Fruit fly (Drosophila melanogaster) whole organism, embryonic: ENCODE measurements around the gene CG13893.
A peak's percentile ranks its signal among the peaks of the same experiment; 100 is the strongest.

ENCODE experiments used
- B-H1 ChIP-seq: fragments of 200-800 bp; sonication (Bioruptor generic); IDR thresholded peaks from 3 replicates; pipeline ENCODE4 v1.3.6; 2022; ENCODE audit warnings: missing biosample characterization, missing genetic modification characterization
- Blimp-1 ChIP-seq: fragments of 200-800 bp; sonication (Bioruptor generic); optimal IDR thresholded peaks from 3 replicates; lab custom pipeline; 2018; ENCODE audit warnings: missing biosample characterization, missing genetic modification characterization, mild to moderate bottlenecking, moderate library complexity, missing genetic modification reagents
- CG1024 ChIP-seq: fragments of 200-800 bp; sonication (Bioruptor generic); IDR thresholded peaks from 2 replicates; pipeline ENCODE4 v1.3.6; 2022; ENCODE audit warnings: missing biosample characterization, missing genetic modification characterization
- CG11247 ChIP-seq: fragments of 200-800 bp; sonication (Bioruptor generic); IDR thresholded peaks from 2 replicates; pipeline ENCODE4 v1.3.6; 2022; ENCODE audit warnings: missing biosample characterization, missing genetic modification characterization
- CG11398 ChIP-seq: fragments of 200-800 bp; sonication (Bioruptor generic); optimal IDR thresholded peaks from 2 replicates; lab custom pipeline; 2016; ENCODE audit warnings: missing biosample characterization, missing genetic modification characterization
- CG12299 ChIP-seq: fragments of 200-800 bp; sonication (Bioruptor generic); optimal IDR thresholded peaks from 2 replicates; lab custom pipeline; 2018; ENCODE audit warnings: missing biosample characterization, mild to moderate bottlenecking, missing genetic modification characterization
- CG14667 ChIP-seq: fragments of 200-800 bp; sonication (Bioruptor generic); IDR thresholded peaks from 2 replicates; pipeline ENCODE4 v1.3.6; 2022; ENCODE audit warnings: missing biosample characterization, missing genetic modification characterization
- CG14710 ChIP-seq: fragments of 200-800 bp; sonication (Bioruptor generic); optimal IDR thresholded peaks from 3 replicates; lab custom pipeline; 2019; ENCODE audit warnings: missing biosample characterization, mild to moderate bottlenecking, missing genetic modification characterization, moderate library complexity
- CG14965 ChIP-seq: fragments of 200-800 bp; sonication (Bioruptor generic); optimal IDR thresholded peaks from 2 replicates; lab custom pipeline; 2016; ENCODE audit warnings: missing biosample characterization, missing genetic modification characterization, borderline replicate concordance
- CG1603 ChIP-seq: fragments of 200-800 bp; sonication (Bioruptor generic); optimal IDR thresholded peaks from 2 replicates; lab custom pipeline; 2019; ENCODE audit warnings: missing biosample characterization, mild to moderate bottlenecking, missing genetic modification characterization, moderate library complexity
- CG17186 ChIP-seq: fragments of 200-800 bp; sonication (Bioruptor generic); optimal IDR thresholded peaks from 3 replicates; lab custom pipeline; 2017; ENCODE audit warnings: missing biosample characterization, missing genetic modification reagents, missing genetic modification characterization
- CG17385 ChIP-seq: fragments of 200-800 bp; sonication (Bioruptor generic); optimal IDR thresholded peaks from 3 replicates; lab custom pipeline; 2018; ENCODE audit warnings: missing biosample characterization, mild to moderate bottlenecking, missing genetic modification characterization
- CG17568 ChIP-seq: fragments of 200-800 bp; sonication (Bioruptor generic); optimal IDR thresholded peaks from 2 replicates; lab custom pipeline; 2018; ENCODE audit warnings: missing biosample characterization, mild to moderate bottlenecking, missing genetic modification characterization, moderate library complexity
- CG17612 ChIP-seq: fragments of 200-800 bp; sonication (Bioruptor generic); IDR thresholded peaks from 2 replicates; pipeline ENCODE4 v1.3.6; 2022; ENCODE audit warnings: missing biosample characterization, missing genetic modification characterization
- CG17912 ChIP-seq: fragments of 200-800 bp; sonication (Bioruptor generic); optimal IDR thresholded peaks from 2 replicates; lab custom pipeline; 2018; ENCODE audit warnings: missing biosample characterization, mild to moderate bottlenecking, missing genetic modification characterization
- CG18764 ChIP-seq: fragments of 200-800 bp; sonication (Bioruptor generic); optimal IDR thresholded peaks from 3 replicates; lab custom pipeline; 2016; ENCODE audit warnings: missing biosample characterization, missing genetic modification characterization
- CG2120 ChIP-seq: fragments of 200-800 bp; sonication (Bioruptor generic); optimal IDR thresholded peaks from 3 replicates; lab custom pipeline; 2016; ENCODE audit warnings: missing biosample characterization, missing genetic modification characterization
- CG3407 ChIP-seq: fragments of 200-800 bp; sonication (Bioruptor generic); optimal IDR thresholded peaks from 2 replicates; lab custom pipeline; 2018; ENCODE audit warnings: missing biosample characterization, mild to moderate bottlenecking, missing genetic modification characterization
- CG3995 ChIP-seq: fragments of 200-800 bp; sonication (Bioruptor generic); optimal IDR thresholded peaks from 3 replicates; lab custom pipeline; 2016; ENCODE audit warnings: missing biosample characterization, missing genetic modification characterization
- CG4282 ChIP-seq: fragments of 200-800 bp; sonication (Bioruptor generic); optimal IDR thresholded peaks from 2 replicates; lab custom pipeline; 2016; ENCODE audit warnings: missing biosample characterization, missing genetic modification characterization
- CG4730 ChIP-seq: fragments of 200-800 bp; sonication (Bioruptor generic); IDR thresholded peaks from 2 replicates; pipeline ENCODE4 v1.3.6; 2022; ENCODE audit warnings: missing biosample characterization, missing genetic modification characterization
- CG5953 ChIP-seq: fragments of 200-800 bp; sonication (Bioruptor generic); IDR thresholded peaks from 2 replicates; pipeline ENCODE4 v1.3.6; 2022; ENCODE audit warnings: missing biosample characterization, missing genetic modification characterization
- CG7372 ChIP-seq: fragments of 200-800 bp; sonication (Bioruptor generic); IDR thresholded peaks from 2 replicates; pipeline ENCODE4 v1.3.6; 2022; ENCODE audit warnings: missing biosample characterization, missing genetic modification characterization
- D19B ChIP-seq: fragments of 200-800 bp; sonication (Bioruptor generic); optimal IDR thresholded peaks from 2 replicates; lab custom pipeline; 2017; ENCODE audit warnings: missing biosample characterization, mild to moderate bottlenecking, missing genetic modification characterization
- Dad ChIP-seq: fragments of 200-800 bp; sonication (Bioruptor generic); optimal IDR thresholded peaks from 3 replicates; lab custom pipeline; 2016; ENCODE audit warnings: missing biosample characterization, missing genetic modification characterization
- Dip3 ChIP-seq: fragments of 200-800 bp; sonication (Bioruptor generic); optimal IDR thresholded peaks from 3 replicates; lab custom pipeline; 2016; ENCODE audit warnings: missing biosample characterization, missing genetic modification characterization
- E2f2 ChIP-seq: fragments of 200-800 bp; sonication (Bioruptor generic); IDR thresholded peaks from 2 replicates; pipeline ENCODE4 v1.3.6; 2022; ENCODE audit warnings: missing biosample characterization, missing genetic modification characterization
- Eip74EF ChIP-seq, 2 experiments: fragments of 200-800 bp in 1 of 2; fragments of >200 bp in 1 of 2; sonication (Bioruptor generic) in 1 of 2; optimal IDR thresholded peaks; 2 replicates each; lab custom pipeline; 2017 to 2019; ENCODE audit warnings: missing biosample characterization in 2 of 2, missing genetic modification characterization in 2 of 2, mild to moderate bottlenecking in 1 of 2, moderate library complexity in 1 of 2
- H2.0 ChIP-seq: fragments of 200-800 bp; sonication (Bioruptor generic); IDR thresholded peaks from 2 replicates; pipeline ENCODE4 v1.3.6; 2022; ENCODE audit warnings: missing biosample characterization, missing genetic modification characterization
- HLHmδ ChIP-seq: fragments of 200-800 bp; sonication (Bioruptor generic); optimal IDR thresholded peaks from 2 replicates; lab custom pipeline; 2018; ENCODE audit warnings: missing biosample characterization, mild to moderate bottlenecking, missing genetic modification characterization, moderate library complexity
- Hr39 ChIP-seq: fragments of >200 bp; optimal IDR thresholded peaks from 2 replicates; lab custom pipeline; 2017
- Mes4 ChIP-seq: fragments of 200-800 bp; sonication (Bioruptor generic); optimal IDR thresholded peaks from 2 replicates; lab custom pipeline; 2016; ENCODE audit warnings: missing biosample characterization, missing genetic modification characterization
- Myb ChIP-seq: fragments of 200-800 bp; sonication (Bioruptor generic); optimal IDR thresholded peaks from 2 replicates; lab custom pipeline; 2016; ENCODE audit warnings: missing biosample characterization, missing genetic modification characterization
- Nf-YB ChIP-seq: fragments of 200-800 bp; sonication (Bioruptor generic); optimal IDR thresholded peaks from 3 replicates; lab custom pipeline; 2019; ENCODE audit warnings: missing biosample characterization, mild to moderate bottlenecking, missing genetic modification characterization, moderate library complexity
- Oaz ChIP-seq: fragments of 200-800 bp; sonication (Bioruptor generic); IDR thresholded peaks from 2 replicates; pipeline ENCODE4 v1.3.6; 2022; ENCODE audit warnings: missing biosample characterization, missing genetic modification characterization
- Rfx ChIP-seq: fragments of 200-800 bp; sonication (Bioruptor generic); IDR thresholded peaks from 2 replicates; pipeline ENCODE4 v1.3.6; 2022; ENCODE audit warnings: missing biosample characterization, missing genetic modification characterization
- Rx ChIP-seq: fragments of 200-800 bp; sonication (Bioruptor generic); IDR thresholded peaks from 2 replicates; pipeline ENCODE4 v1.3.6; 2022; ENCODE audit warnings: missing biosample characterization, missing genetic modification characterization
- Sox100B ChIP-seq: fragments of 200-800 bp; sonication (Bioruptor generic); optimal IDR thresholded peaks from 3 replicates; lab custom pipeline; 2018; ENCODE audit warnings: missing biosample characterization, mild to moderate bottlenecking, missing genetic modification characterization
- Tbp ChIP-seq: fragments of >200 bp; optimal IDR thresholded peaks from 2 replicates; lab custom pipeline; 2018; ENCODE audit warnings: missing biosample characterization, missing genetic modification characterization
- ab ChIP-seq: fragments of 200-800 bp; sonication (Bioruptor generic); optimal IDR thresholded peaks from 2 replicates; lab custom pipeline; 2016; ENCODE audit warnings: missing biosample characterization, missing genetic modification characterization
- al ChIP-seq: fragments of 200-800 bp; sonication (Bioruptor generic); IDR thresholded peaks from 2 replicates; pipeline ENCODE4 v1.3.6; 2022; ENCODE audit warnings: missing biosample characterization, missing genetic modification characterization
- cad ChIP-seq: fragments of >200 bp; optimal IDR thresholded peaks from 2 replicates; lab custom pipeline; 2017; ENCODE audit warnings: missing biosample characterization, missing genetic modification characterization
- crc ChIP-seq: fragments of 200-800 bp; sonication (Bioruptor generic); optimal IDR thresholded peaks from 2 replicates; lab custom pipeline; 2016; ENCODE audit warnings: missing biosample characterization, missing genetic modification characterization
- h ChIP-seq: fragments of >200 bp; optimal IDR thresholded peaks from 2 replicates; lab custom pipeline; 2017
- kni ChIP-seq: fragments of 200-800 bp; sonication (Bioruptor generic); optimal IDR thresholded peaks from 3 replicates; lab custom pipeline; 2017; ENCODE audit warnings: mild to moderate bottlenecking, missing biosample characterization, missing genetic modification reagents, missing genetic modification characterization
- nom ChIP-seq: fragments of 200-800 bp; sonication (Bioruptor generic); optimal IDR thresholded peaks from 2 replicates; lab custom pipeline; 2017; ENCODE audit warnings: missing biosample characterization, missing genetic modification characterization, mild to moderate bottlenecking, moderate library complexity, missing genetic modification reagents
- p53 ChIP-seq: fragments of 200-800 bp; sonication (Bioruptor generic); optimal IDR thresholded peaks from 2 replicates; lab custom pipeline; 2016; ENCODE audit warnings: missing biosample characterization, missing genetic modification characterization
- sisA ChIP-seq: fragments of 200-800 bp; sonication (Bioruptor generic); IDR thresholded peaks from 2 replicates; pipeline ENCODE4 v1.3.6; 2022; ENCODE audit warnings: missing biosample characterization, missing genetic modification characterization
- tin ChIP-seq: fragments of 200-800 bp; sonication (Bioruptor generic); optimal IDR thresholded peaks from 3 replicates; lab custom pipeline; 2016; ENCODE audit warnings: missing biosample characterization, missing genetic modification characterization
- usp ChIP-seq: fragments of >200 bp; optimal IDR thresholded peaks from 2 replicates; lab custom pipeline; 2017; ENCODE audit warnings: missing biosample characterization, missing genetic modification characterization
- wor ChIP-seq: fragments of 200-800 bp; sonication (Bioruptor generic); IDR thresholded peaks from 2 replicates; pipeline ENCODE4 v1.3.6; 2022; ENCODE audit warnings: missing biosample characterization, missing genetic modification characterization

The CG13893 gene

DNA sequence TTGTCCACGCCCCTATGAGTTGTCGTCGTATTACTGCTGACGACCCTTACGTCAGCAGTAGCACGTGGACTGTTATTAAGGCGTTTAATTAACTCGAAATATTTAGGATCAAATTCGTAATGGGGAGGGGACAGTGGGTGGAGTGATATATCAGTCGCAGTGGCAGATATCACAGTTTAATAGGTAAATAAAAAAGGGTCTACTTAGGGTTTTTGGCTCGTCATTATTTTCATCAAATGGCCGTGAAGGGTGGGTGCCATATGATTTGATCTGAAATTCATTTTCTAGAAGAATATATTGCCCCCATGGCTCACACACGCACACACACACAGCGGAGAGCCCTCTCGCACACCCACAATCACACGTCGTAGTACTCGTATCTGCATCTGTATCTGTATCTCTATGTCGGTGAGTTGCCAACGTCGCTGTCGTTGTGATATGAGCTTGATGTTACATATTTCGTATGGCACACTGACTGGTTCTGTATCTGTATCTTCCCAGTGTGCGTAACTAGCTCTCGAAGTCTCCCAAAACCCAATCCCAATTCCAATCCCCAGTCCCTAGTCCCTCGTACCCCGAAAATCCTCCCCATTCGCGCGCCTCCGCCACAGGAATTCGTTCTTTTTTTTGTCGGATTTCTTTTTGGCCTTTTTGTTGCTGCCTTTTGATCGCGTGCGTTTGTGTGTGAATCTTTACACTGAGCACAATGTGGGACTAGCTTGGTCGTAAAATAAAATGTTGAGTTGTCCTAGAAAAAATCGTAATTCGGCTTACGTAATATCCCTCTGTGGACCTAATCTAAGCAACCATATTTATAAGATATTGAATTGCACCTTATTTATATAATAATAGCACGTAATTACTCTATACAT, 22.9 kb upstream of the CG13893 start (continued):
- peak; percentile 92 for TF ChIP-seq kni
- TF ChIP-seq CG17912 (GFP tag; lab: Kevin White, UChicago), result no peak
- TF ChIP-seq Rfx, result peak; percentile 80
- TF ChIP-seq crc (GFP tag; lab: Kevin White, UChicago), result no peak
- peak; percentile 65 for TF ChIP-seq CG7372 (GFP tag; lab: Robert Waterston, UW)
- no peak for TF ChIP-seq Dad (GFP tag; lab: Kevin White, UChicago)
- peak; percentile 24 for TF ChIP-seq E2f2 (GFP tag; lab: Robert Waterston, UW)
- no peak for TF ChIP-seq CG14965 (GFP tag; lab: Kevin White, UChicago)
- no peak for TF ChIP-seq CG11398 (GFP tag; lab: Kevin White, UChicago)
- no peak for TF ChIP-seq Mes4 (GFP tag; lab: Kevin White, UChicago)
- TF ChIP-seq wor (GFP tag; lab: Robert Waterston, UW), result 0 out of 2 replicates have a peak, but pooled peaks have one; percentile 23
- TF ChIP-seq CG3995 (GFP tag; lab: Kevin White, UChicago), result no peak
- no peak for TF ChIP-seq CG3407
- TF ChIP-seq tin (GFP tag; lab: Kevin White, UChicago), result no peak
- TF ChIP-seq nom (GFP tag; lab: Kevin White, UChicago), result peak; percentile 95
- TF ChIP-seq H2.0 (GFP tag; lab: Robert Waterston, UW), result peak; percentile 69
- no peak for TF ChIP-seq CG17186 (GFP tag; lab: Kevin White, UChicago)
- no peak for TF ChIP-seq Dip3 (GFP tag; lab: Kevin White, UChicago)
- TF ChIP-seq CG17385 (GFP tag; lab: Kevin White, UChicago), result peak; percentile 7
- peak; percentile 58 for TF ChIP-seq B-H1 (GFP tag; lab: Robert Waterston, UW)
- no peak for TF ChIP-seq D19B
- TF ChIP-seq Myb (GFP tag; lab: Kevin White, UChicago), result no peak
- TF ChIP-seq Oaz (GFP tag; lab: Robert Waterston, UW), result peak; percentile 64; the same call in 1 of the 2 replicates
- no peak for TF ChIP-seq Blimp-1 (GFP tag; lab: Kevin White, UChicago)
- TF ChIP-seq p53 (GFP tag; lab: Kevin White, UChicago), result no peak
- TF ChIP-seq usp, result no peak
- TF ChIP-seq h (lab: Kevin White, UChicago), result no peak
- TF ChIP-seq CG17612, result peak; percentile 37; the same call in 1 of the 2 replicates
- TF ChIP-seq CG4282, result peak; percentile 11
- peak; percentile 9 for TF ChIP-seq CG14710 (tag; lab: Kevin White, UChicago)
- TF ChIP-seq HLHmδ (GFP tag; lab: Kevin White, UChicago), result peak; percentile 47
- no peak for TF ChIP-seq CG1024 (GFP tag; lab: Robert Waterston, UW)
- peak; percentile 12 for TF ChIP-seq ab
- TF ChIP-seq sisA (GFP tag; lab: Robert Waterston, UW), result peak; percentile 61
- TF ChIP-seq CG14667, result peak; percentile 59
- TF ChIP-seq Nf-YB (GFP tag; lab: Kevin White, UChicago), result peak; percentile 14
- TF ChIP-seq CG11247 (GFP tag; lab: Robert Waterston, UW), result peak; percentile 47; the same call in 1 of the 2 replicates
- peak; percentile 48 for TF ChIP-seq CG1603 (tag; lab: Kevin White, UChicago)
- TF ChIP-seq Rx (GFP tag; lab: Robert Waterston, UW), result peak; percentile 52; the same call in 1 of the 2 replicates
- peak; percentile 21 for TF ChIP-seq CG2120 (GFP tag; lab: Kevin White, UChicago)
- TF ChIP-seq al (GFP tag; lab: Robert Waterston, UW), result peak; percentile 57
- no peak for TF ChIP-seq CG18764 (GFP tag; lab: Kevin White, UChicago)
- TF ChIP-seq Sox100B (GFP tag; lab: Kevin White, UChicago), result peak; percentile 41
- peak; percentile 34; the same call in 1 of the 2 replicates for TF ChIP-seq CG4730 (GFP tag; lab: Robert Waterston, UW)
- TF ChIP-seq Tbp (GFP tag; lab: Kevin White, UChicago), result no peak
- no peak for TF ChIP-seq CG5953 (GFP tag; lab: Robert Waterston, UW)
- no peak for TF ChIP-seq Hr39 (lab: Kevin White, UChicago)
- no peak for TF ChIP-seq cad
- TF ChIP-seq CG12299 (tag; lab: Kevin White, UChicago), result no peak
- no peak for TF ChIP-seq CG17568
- TF ChIP-seq Eip74EF (GFP tag; optimal IDR thresholded peaks at IDR 0.05; lab: Kevin White, UChicago), result no peak
